Worm (Caenorhabditis elegans) whole organism, L2 larva: ENCODE measurements around the gene gdh-1.
A peak's percentile ranks its signal among the peaks of the same experiment; 100 is the strongest.

Experiments used
- C34F6.9 ChIP-seq: fragments of 150-350 bp; optimal IDR thresholded peaks from 2 replicates; lab custom pipeline; 2014; ENCODE audit warnings: missing biosample characterization, missing genetic modification characterization
- F13H6.1 ChIP-seq: sonication (generic microtip); optimal IDR thresholded peaks from 2 replicates; lab custom pipeline; 2016; ENCODE audit warnings: missing genetic modification characterization, missing compliant biosample characterization
- R02D3.7 ChIP-seq: fragments of 150-350 bp; optimal IDR thresholded peaks from 2 replicates; lab custom pipeline; 2014; ENCODE audit warnings: missing biosample characterization, missing genetic modification characterization
- Y55F3AM.14 ChIP-seq: fragments of 200-800 bp; sonication (Bioruptor generic); optimal IDR thresholded peaks from 2 replicates; lab custom pipeline; 2018; ENCODE audit warnings: mild to moderate bottlenecking, missing genetic modification characterization, missing compliant biosample characterization
- ZK546.5 ChIP-seq: sonication (generic microtip); optimal IDR thresholded peaks from 2 replicates; lab custom pipeline; 2017; ENCODE audit warnings: missing biosample characterization, missing genetic modification characterization
- aly-2 ChIP-seq: fragments of 150-350 bp; optimal IDR thresholded peaks from 2 replicates; lab custom pipeline; 2014; ENCODE audit warnings: missing biosample characterization, missing genetic modification characterization
- ama-1 ChIP-seq: fragments of 150-350 bp; optimal IDR thresholded peaks from 2 replicates; lab custom pipeline; 2018; ENCODE audit warnings: inconsistent platforms
- blmp-1 ChIP-seq: sonication (generic microtip); optimal IDR thresholded peaks from 2 replicates; lab custom pipeline; 2017; ENCODE audit warnings: missing genetic modification characterization, mild to moderate bottlenecking, missing compliant biosample characterization, antibody characterized with exemption, moderate library complexity; ENCODE audit not compliant: insufficient read depth
- ceh-16 ChIP-seq: fragments of 150-350 bp; optimal IDR thresholded peaks from 2 replicates; lab custom pipeline; 2014; ENCODE audit warnings: missing biosample characterization, missing genetic modification characterization
- ceh-82 ChIP-seq: fragments of 150-350 bp; optimal IDR thresholded peaks from 2 replicates; lab custom pipeline; 2014; ENCODE audit warnings: missing biosample characterization, missing genetic modification characterization
- crh-2 ChIP-seq: sonication (generic microtip); optimal IDR thresholded peaks from 2 replicates; lab custom pipeline; 2017; ENCODE audit warnings: missing biosample characterization, missing genetic modification characterization
- dmd-4 ChIP-seq: sonication (generic microtip); optimal IDR thresholded peaks from 2 replicates; lab custom pipeline; 2017; ENCODE audit warnings: missing biosample characterization, missing genetic modification characterization
- egl-27 ChIP-seq: sonication (generic microtip); optimal IDR thresholded peaks from 3 replicates; lab custom pipeline; 2017; ENCODE audit warnings: missing biosample characterization, missing genetic modification reagents, missing genetic modification characterization
- fos-1 ChIP-seq: fragments of 150-350 bp; optimal IDR thresholded peaks from 2 replicates; lab custom pipeline; 2014; ENCODE audit warnings: missing biosample characterization, missing genetic modification characterization
- gmeb-1 ChIP-seq: fragments of 150-350 bp; optimal IDR thresholded peaks from 2 replicates; lab custom pipeline; 2014; ENCODE audit warnings: missing biosample characterization, missing genetic modification characterization
- lin-13 ChIP-seq: fragments of 150-350 bp; optimal IDR thresholded peaks from 2 replicates; lab custom pipeline; 2014; ENCODE audit warnings: missing biosample characterization, missing genetic modification reagents, missing genetic modification characterization
- lsy-2 ChIP-seq, 2 experiments: fragments of 150-350 bp in 1 of 2; sonication (generic microtip) in 1 of 2; optimal IDR thresholded peaks; 2 replicates each; lab custom pipeline; 2014 to 2017; ENCODE audit warnings: missing biosample characterization in 2 of 2, missing genetic modification characterization in 2 of 2
- mab-5 ChIP-seq: fragments of 150-350 bp; optimal IDR thresholded peaks from 2 replicates; lab custom pipeline; 2014; ENCODE audit warnings: missing biosample characterization, missing genetic modification characterization
- mbf-1 ChIP-seq: sonication (generic microtip); optimal IDR thresholded peaks from 2 replicates; lab custom pipeline; 2017; ENCODE audit warnings: missing biosample characterization, missing genetic modification characterization
- mdl-1 ChIP-seq, 2 experiments: fragments of 150-350 bp in 1 of 2; sonication (generic microtip) in 1 of 2; optimal IDR thresholded peaks; 2 replicates each; lab custom pipeline; 2017; ENCODE audit warnings: missing biosample characterization in 2 of 2, missing genetic modification characterization in 2 of 2
- nhr-11 ChIP-seq: fragments of 150-350 bp; optimal IDR thresholded peaks from 2 replicates; lab custom pipeline; 2014; ENCODE audit warnings: missing biosample characterization, missing genetic modification characterization
- nhr-12 ChIP-seq: fragments of 150-350 bp; optimal IDR thresholded peaks from 2 replicates; lab custom pipeline; 2014; ENCODE audit warnings: missing biosample characterization, missing genetic modification characterization
- nhr-129 ChIP-seq: fragments of 150-350 bp; optimal IDR thresholded peaks from 2 replicates; lab custom pipeline; 2014; ENCODE audit warnings: missing biosample characterization, missing genetic modification characterization
- nhr-21 ChIP-seq: fragments of 150-350 bp; optimal IDR thresholded peaks from 2 replicates; lab custom pipeline; 2014; ENCODE audit warnings: missing biosample characterization, missing genetic modification characterization
- nhr-23 ChIP-seq: fragments of 150-350 bp; optimal IDR thresholded peaks from 2 replicates; lab custom pipeline; 2014; ENCODE audit warnings: missing biosample characterization, missing genetic modification reagents, missing genetic modification characterization
- nhr-237 ChIP-seq: fragments of 150-350 bp; optimal IDR thresholded peaks from 2 replicates; lab custom pipeline; 2014; ENCODE audit warnings: missing biosample characterization, missing genetic modification characterization
- nhr-25 ChIP-seq: fragments of 150-350 bp; sonication (generic microtip); optimal IDR thresholded peaks from 3 replicates; lab custom pipeline; 2014; ENCODE audit warnings: missing biosample characterization, missing genetic modification characterization
- nhr-6 ChIP-seq: fragments of 150-350 bp; optimal IDR thresholded peaks from 2 replicates; lab custom pipeline; 2014; ENCODE audit warnings: missing biosample characterization, missing genetic modification characterization
- nhr-77 ChIP-seq: fragments of 150-350 bp; optimal IDR thresholded peaks from 2 replicates; lab custom pipeline; 2014; ENCODE audit warnings: missing biosample characterization, missing genetic modification characterization
- peb-1 ChIP-seq: fragments of 150-350 bp; optimal IDR thresholded peaks from 2 replicates; lab custom pipeline; 2014; ENCODE audit warnings: missing biosample characterization, missing genetic modification characterization
- sem-4 ChIP-seq: fragments of 150-350 bp; optimal IDR thresholded peaks from 2 replicates; lab custom pipeline; 2014; ENCODE audit warnings: missing biosample characterization, missing genetic modification reagents, missing genetic modification characterization
- skn-1 ChIP-seq: sonication (generic microtip); optimal IDR thresholded peaks from 2 replicates; lab custom pipeline; 2017; ENCODE audit warnings: missing biosample characterization, missing genetic modification characterization
- sma-3 ChIP-seq: sonication (generic microtip); optimal IDR thresholded peaks from 2 replicates; lab custom pipeline; 2016; ENCODE audit warnings: missing genetic modification reagents, missing genetic modification characterization, missing compliant biosample characterization
- sma-9 ChIP-seq, 2 experiments: fragments of 150-350 bp in 1 of 2; sonication (generic microtip) in 1 of 2; optimal IDR thresholded peaks; 2 replicates each; lab custom pipeline; 2014 to 2016; ENCODE audit warnings: missing genetic modification characterization in 2 of 2, mild to moderate bottlenecking in 1 of 2, missing biosample characterization in 1 of 2, missing compliant biosample characterization in 1 of 2, missing genetic modification reagents in 1 of 2, moderate library complexity in 1 of 2
- snpc-4 ChIP-seq: fragments of 150-350 bp; optimal IDR thresholded peaks from 2 replicates; lab custom pipeline; 2014; ENCODE audit warnings: missing biosample characterization, missing genetic modification characterization
- unc-39 ChIP-seq: fragments of 150-350 bp; optimal IDR thresholded peaks from 2 replicates; lab custom pipeline; 2014; ENCODE audit warnings: missing biosample characterization, missing genetic modification characterization
- unc-55 ChIP-seq: fragments of 150-350 bp; sonication (generic microtip); optimal IDR thresholded peaks from 3 replicates; lab custom pipeline; 2014; ENCODE audit warnings: missing biosample characterization, missing genetic modification reagents, missing genetic modification characterization
- unc-62 ChIP-seq: fragments of 150-350 bp; optimal IDR thresholded peaks from 2 replicates; lab custom pipeline; 2014; ENCODE audit warnings: missing biosample characterization, missing genetic modification reagents, missing genetic modification characterization
- zag-1 ChIP-seq: fragments of 150-350 bp; optimal IDR thresholded peaks from 2 replicates; lab custom pipeline; 2014; ENCODE audit warnings: missing biosample characterization, missing genetic modification characterization
- ztf-1 ChIP-seq: fragments of 200-800 bp; sonication (Bioruptor generic); conservative IDR thresholded peaks from 2 replicates; pipeline ENCODE4 v1.3.6; 2022; ENCODE audit warnings: missing genetic modification characterization, missing compliant biosample characterization

Gene gdh-1

ce11 chrIV:11957074-11957473 lies 4.0 kb downstream of the gdh-1 start:
- TF ChIP-seq nhr-23 (tag; lab: Kevin White, UChicago) (no peak), fos-1 (tag; lab: Kevin White, UChicago) (no peak), nhr-12 (tag; lab: Kevin White, UChicago) (no peak), C34F6.9 (peak; percentile 24), snpc-4 (tag; lab: Kevin White, UChicago) (no peak), unc-39 (tag; lab: Kevin White, UChicago) (no peak), nhr-25 (tag; lab: Kevin White, UChicago) (no peak), F13H6.1 (tag; lab: Kevin White, UChicago) (peak; percentile 45), nhr-129 (tag; lab: Kevin White, UChicago) (peak; percentile 69), ztf-1 (no peak), nhr-6 (tag; lab: Kevin White, UChicago) (peak; percentile 17), aly-2 (tag; lab: Kevin White, UChicago) (no peak), mdl-1 (tag; optimal IDR thresholded peaks at IDR 0.05; lab: Kevin White, UChicago) (peak in 1 of 2 experiments; percentile 57), skn-1 (no peak), nhr-11 (no peak), sma-9 (GFP tag; optimal IDR thresholded peaks at IDR 0.05; lab: Kevin White, UChicago) (peak; percentile 45), sma-9 (tag; optimal IDR thresholded peaks at IDR 0.05; lab: Kevin White, UChicago) (no peak), ama-1 (lab: Kevin White, UChicago) (no peak), sma-3 (no peak), nhr-237 (no peak), lin-13 (no peak), dmd-4 (no peak), ceh-16 (tag; lab: Kevin White, UChicago) (no peak), crh-2 (peak; percentile 30), unc-55 (GFP tag; lab: Kevin White, UChicago) (no peak)

ce11 chrIV:11959573-11959972 lies 6.5 kb downstream of the gdh-1 start, which contains the start of gene tgt-1:
tgt-1 (minus strand) TSS chrIV:11959804.
- TF ChIP-seq R02D3.7 (tag; lab: Kevin White, UChicago) (no peak), nhr-237 (no peak), peb-1 (no peak), nhr-25 (tag; lab: Kevin White, UChicago) (peak; percentile 9), nhr-23 (tag; lab: Kevin White, UChicago) (no peak)
- TF ChIP-seq, all 48 proteins: peak for 1

ce11 chrIV:11961485-11962255 lies 8.6 kb downstream of the gdh-1 start, which contains the start of gene ZK829.7:
ZK829.7 (minus strand) TSS chrIV:11961535.
- TF ChIP-seq zag-1 (tag; lab: Kevin White, UChicago) (no peak), egl-27 (tag; lab: Kevin White, UChicago) (peak; percentile 47), mab-5 (tag; lab: Kevin White, UChicago) (peak; percentile 30), mbf-1 (no peak), nhr-6 (tag; lab: Kevin White, UChicago) (peak; percentile 75), ZK546.5 (tag; lab: Kevin White, UChicago) (peak; percentile 48), sem-4 (tag; lab: Kevin White, UChicago) (peak; percentile 60), nhr-237 (peak; percentile 65), nhr-11 (no peak), unc-55 (GFP tag; lab: Kevin White, UChicago) (peak; percentile 39), lin-13 (peak; percentile 81), fos-1 (tag; lab: Kevin White, UChicago) (peak; percentile 15), nhr-25 (tag; lab: Kevin White, UChicago) (peak; percentile 74), gmeb-1 (tag; lab: Kevin White, UChicago) (peak; percentile 98), F13H6.1 (tag; lab: Kevin White, UChicago) (peak; percentile 68), blmp-1 (tag; lab: Kevin White, UChicago) (peak; percentile 13), C34F6.9 (peak; percentile 73), sma-3 (peak; percentile 82), snpc-4 (tag; lab: Kevin White, UChicago) (peak; percentile 34), nhr-77 (tag; lab: Kevin White, UChicago) (peak; percentile 20), unc-39 (tag; lab: Kevin White, UChicago) (no peak), lsy-2 (tag; optimal IDR thresholded peaks at IDR 0.05; lab: Kevin White, UChicago) (peak; percentile 77 to 89), R02D3.7 (tag; lab: Kevin White, UChicago) (peak; percentile 5), sma-9 (GFP tag; optimal IDR thresholded peaks at IDR 0.05; lab: Kevin White, UChicago) (peak; percentile 93), sma-9 (tag; optimal IDR thresholded peaks at IDR 0.05; lab: Kevin White, UChicago) (no peak), Y55F3AM.14 (no peak), dmd-4 (no peak), crh-2 (peak; percentile 85), ceh-82 (no peak), nhr-21 (tag; lab: Kevin White, UChicago) (peak; percentile 52), unc-62 (GFP tag; lab: Kevin White, UChicago) (no peak), mdl-1 (tag; optimal IDR thresholded peaks at IDR 0.05; lab: Kevin White, UChicago) (peak in 1 of 2 experiments; percentile 11), nhr-129 (tag; lab: Kevin White, UChicago) (peak; percentile 51)
